Fruit fly (Drosophila melanogaster): ENCODE data around the gene CG16824.

dm6 chr2L:13325823-13326222 is 33.0 kb downstream of the CG16824 start:
- no peak for TF ChIP-seq CG1620 (GFP tag; optimal IDR thresholded peaks at IDR 0.05)
- TF ChIP-seq CG5204 (GFP tag; optimal IDR thresholded peaks at IDR 0.05), result no peak
- TF ChIP-seq cnc (optimal IDR thresholded peaks at IDR 0.05), result no peak
- TF ChIP-seq kay (GFP tag; ENCODE audit: borderline replicate concordance), result no peak
- no peak for TF ChIP-seq CG12768 (GFP tag; optimal IDR thresholded peaks at IDR 0.05)
- TF ChIP-seq Mnt (GFP tag; optimal IDR thresholded peaks at IDR 0.05), result no peak
- no peak for TF ChIP-seq Hr96 (GFP tag; optimal IDR thresholded peaks at IDR 0.05)
- TF ChIP-seq toe (GFP tag; optimal IDR thresholded peaks at IDR 0.05), result no peak
- TF ChIP-seq tj (GFP tag; optimal IDR thresholded peaks at IDR 0.05), result no peak
- TF ChIP-seq CG7101 (tag; optimal IDR thresholded peaks at IDR 0.05), result no peak

All from whole organism, adult.